Worm (Caenorhabditis elegans) whole organism, young adult: ENCODE data around the gene K10B4.1.

Experiments
- F10E7.11 ChIP-seq: sonication (generic microtip); optimal IDR thresholded peaks from 2 replicates; lab custom pipeline; 2017; ENCODE audit warnings: mild to moderate bottlenecking, missing genetic modification characterization, moderate library complexity, missing compliant biosample characterization
- F39B2.1 ChIP-seq: fragments of 200-800 bp; sonication (Bioruptor generic); IDR thresholded peaks from 2 replicates; pipeline ENCODE4 v1.3.6; 2022; ENCODE audit warnings: missing genetic modification reagents, missing genetic modification characterization, missing compliant biosample characterization
- F55B11.4 ChIP-seq: sonication (generic microtip); optimal IDR thresholded peaks from 2 replicates; lab custom pipeline; 2016; ENCODE audit warnings: missing compliant biosample characterization, missing genetic modification characterization, borderline replicate concordance; ENCODE audit not compliant: insufficient read depth
- F57A8.1 ChIP-seq: fragments of 200-800 bp; sonication (Bioruptor generic); optimal IDR thresholded peaks from 2 replicates; lab custom pipeline; 2018; ENCODE audit warnings: mild to moderate bottlenecking, missing genetic modification characterization, moderate library complexity, missing compliant biosample characterization
- K11D2.4 ChIP-seq: fragments of 200-800 bp; sonication (Bioruptor generic); IDR thresholded peaks from 2 replicates; pipeline ENCODE4 v1.3.6; 2022; ENCODE audit warnings: missing genetic modification reagents, missing genetic modification characterization, missing compliant biosample characterization
- T07F8.4 ChIP-seq: sonication (generic microtip); optimal IDR thresholded peaks from 2 replicates; lab custom pipeline; 2016; ENCODE audit warnings: mild to moderate bottlenecking, missing genetic modification characterization, moderate library complexity, missing compliant biosample characterization
- T26A5.8 ChIP-seq: sonication (generic microtip); optimal IDR thresholded peaks from 2 replicates; lab custom pipeline; 2016; ENCODE audit warnings: missing genetic modification characterization, missing compliant biosample characterization
- Y53F4B.3 ChIP-seq: fragments of 200-800 bp; sonication (Bioruptor generic); IDR thresholded peaks from 2 replicates; pipeline ENCODE4 v1.3.6; 2022; ENCODE audit warnings: missing genetic modification reagents, missing genetic modification characterization, missing compliant biosample characterization
- Y95B8A.8 ChIP-seq: fragments of 200-800 bp; sonication (Bioruptor generic); IDR thresholded peaks from 2 replicates; pipeline ENCODE4 v1.3.6; 2022; ENCODE audit warnings: missing genetic modification reagents, missing genetic modification characterization, missing compliant biosample characterization
- akir-1 ChIP-seq: fragments of 200-800 bp; sonication (Bioruptor generic); optimal IDR thresholded peaks from 2 replicates; lab custom pipeline; 2018; ENCODE audit warnings: mild to moderate bottlenecking, missing genetic modification characterization, moderate library complexity, missing compliant biosample characterization
- aptf-2 ChIP-seq: fragments of 200-800 bp; sonication (Bioruptor generic); conservative IDR thresholded peaks from 2 replicates; pipeline ENCODE4 v1.3.6; 2022; ENCODE audit warnings: missing genetic modification reagents, missing genetic modification characterization, missing compliant biosample characterization
- athp-1 ChIP-seq: sonication (generic microtip); optimal IDR thresholded peaks from 2 replicates; lab custom pipeline; 2017; ENCODE audit warnings: mild to moderate bottlenecking, missing genetic modification characterization, missing compliant biosample characterization
- attf-6 ChIP-seq: fragments of 200-800 bp; sonication (Bioruptor generic); IDR thresholded peaks from 2 replicates; pipeline ENCODE4 v1.3.6; 2022; ENCODE audit warnings: missing genetic modification reagents, missing genetic modification characterization, missing compliant biosample characterization
- ccch-3 ChIP-seq: fragments of 200-800 bp; sonication (Bioruptor generic); optimal IDR thresholded peaks from 2 replicates; lab custom pipeline; 2018; ENCODE audit warnings: mild to moderate bottlenecking, missing genetic modification characterization, missing compliant biosample characterization
- cebp-1 ChIP-seq, 2 experiments: fragments of 200-800 bp in 1 of 2; sonication (Bioruptor generic) in 1 of 2; sonication (generic microtip) in 1 of 2; IDR thresholded peaks in 1 of 2; optimal IDR thresholded peaks in 1 of 2; 2 replicates each; pipeline versions ENCODE4 v1.3.6 to Lab custom; 2017 to 2022; ENCODE audit warnings: missing compliant biosample characterization in 2 of 2, missing genetic modification characterization in 2 of 2, mild to moderate bottlenecking in 1 of 2, missing genetic modification reagents in 1 of 2, moderate library complexity in 1 of 2
- egrh-3 ChIP-seq: fragments of 200-800 bp; sonication (Bioruptor generic); IDR thresholded peaks from 2 replicates; pipeline ENCODE4 v1.3.6; 2022; ENCODE audit warnings: missing genetic modification reagents, missing genetic modification characterization, missing compliant biosample characterization
- gei-17 ChIP-seq: fragments of 200-800 bp; sonication (Bioruptor generic); optimal IDR thresholded peaks from 2 replicates; lab custom pipeline; 2018; ENCODE audit warnings: mild to moderate bottlenecking, missing genetic modification characterization, missing compliant biosample characterization
- him-1 ChIP-seq: sonication (generic microtip); optimal IDR thresholded peaks from 2 replicates; lab custom pipeline; 2016; ENCODE audit warnings: missing genotype, missing genetic modification reagents, missing genetic modification characterization, missing compliant biosample characterization
- hsf-1 ChIP-seq: fragments of 200-800 bp; sonication (Bioruptor generic); IDR thresholded peaks from 2 replicates; pipeline ENCODE4 v1.3.6; 2022; ENCODE audit warnings: missing genetic modification reagents, missing genetic modification characterization, missing compliant biosample characterization
- let-526 ChIP-seq: fragments of 200-800 bp; sonication (Bioruptor generic); IDR thresholded peaks from 2 replicates; pipeline ENCODE4 v1.3.6; 2022; ENCODE audit warnings: missing genetic modification reagents, missing genetic modification characterization, missing compliant biosample characterization
- lir-1 ChIP-seq: fragments of 200-800 bp; sonication (Bioruptor generic); conservative IDR thresholded peaks from 2 replicates; pipeline ENCODE4 v1.3.6; 2022; ENCODE audit warnings: missing genetic modification reagents, missing genetic modification characterization, missing compliant biosample characterization
- lsl-1 ChIP-seq: fragments of 200-800 bp; sonication (Bioruptor generic); optimal IDR thresholded peaks from 2 replicates; lab custom pipeline; 2018; ENCODE audit warnings: mild to moderate bottlenecking, missing genetic modification characterization, moderate library complexity, missing compliant biosample characterization
- madf-6 ChIP-seq: fragments of 200-800 bp; sonication (Bioruptor generic); IDR thresholded peaks from 2 replicates; pipeline ENCODE4 v1.3.6; 2022; ENCODE audit warnings: missing genetic modification reagents, missing genetic modification characterization, missing compliant biosample characterization
- mcd-1 ChIP-seq: fragments of 200-800 bp; sonication (Bioruptor generic); IDR thresholded peaks from 2 replicates; pipeline ENCODE4 v1.3.6; 2022; ENCODE audit warnings: missing genetic modification reagents, missing genetic modification characterization, missing compliant biosample characterization
- mes-4 ChIP-seq: sonication (generic microtip); optimal IDR thresholded peaks from 2 replicates; lab custom pipeline; 2016; ENCODE audit warnings: missing genotype, missing genetic modification characterization, missing compliant biosample characterization
- mxl-1 ChIP-seq: sonication (generic microtip); optimal IDR thresholded peaks from 2 replicates; lab custom pipeline; 2016; ENCODE audit warnings: missing genetic modification characterization, missing compliant biosample characterization
- nfya-1 ChIP-seq: sonication (generic microtip); optimal IDR thresholded peaks from 2 replicates; lab custom pipeline; 2017; ENCODE audit warnings: antibody characterized with exemption, missing compliant biosample characterization, missing genetic modification characterization, borderline replicate concordance; ENCODE audit not compliant: insufficient read depth
- nfyb-1 ChIP-seq: fragments of 200-800 bp; sonication (Bioruptor generic); IDR thresholded peaks from 2 replicates; pipeline ENCODE4 v1.3.6; 2022; ENCODE audit warnings: missing genetic modification reagents, missing genetic modification characterization, missing compliant biosample characterization
- nhr-179 ChIP-seq: sonication (generic microtip); optimal IDR thresholded peaks from 2 replicates; lab custom pipeline; 2016; ENCODE audit warnings: mild to moderate bottlenecking, missing genetic modification characterization, missing compliant biosample characterization
- nhr-80 ChIP-seq: sonication (generic microtip); optimal IDR thresholded peaks from 2 replicates; lab custom pipeline; 2016; ENCODE audit warnings: missing genetic modification characterization, missing compliant biosample characterization
- pbrm-1 ChIP-seq: fragments of 200-800 bp; sonication (Bioruptor generic); IDR thresholded peaks from 2 replicates; pipeline ENCODE4 v1.3.6; 2022; ENCODE audit warnings: missing genetic modification reagents, missing genetic modification characterization, missing compliant biosample characterization
- rcor-1 ChIP-seq: fragments of 200-800 bp; sonication (Bioruptor generic); IDR thresholded peaks from 2 replicates; pipeline ENCODE4 v1.3.6; 2022; ENCODE audit warnings: missing genetic modification reagents, missing genetic modification characterization, missing compliant biosample characterization
- repo-1 ChIP-seq: sonication (generic microtip); optimal IDR thresholded peaks from 2 replicates; lab custom pipeline; 2017; ENCODE audit warnings: mild to moderate bottlenecking, missing genetic modification characterization, missing compliant biosample characterization
- tbp1 ChIP-seq: fragments of 200-800 bp; sonication (Bioruptor generic); optimal IDR thresholded peaks from 2 replicates; lab custom pipeline; 2018; ENCODE audit warnings: mild to moderate bottlenecking, missing genetic modification characterization, missing compliant biosample characterization
- tbx-9 ChIP-seq: sonication (generic microtip); optimal IDR thresholded peaks from 2 replicates; lab custom pipeline; 2016; ENCODE audit warnings: borderline replicate concordance, missing genetic modification characterization, inconsistent platforms, missing compliant biosample characterization
- unc-62 ChIP-seq: fragments of 150-350 bp; optimal IDR thresholded peaks from 2 replicates; lab custom pipeline; 2014; ENCODE audit warnings: missing biosample characterization, missing genetic modification reagents, missing genetic modification characterization
- xnd-1 ChIP-seq: sonication (generic microtip); optimal IDR thresholded peaks from 2 replicates; lab custom pipeline; 2016; ENCODE audit warnings: missing genotype, missing genetic modification reagents, missing genetic modification characterization, missing compliant biosample characterization
- ztf-18 ChIP-seq: sonication (generic microtip); optimal IDR thresholded peaks from 2 replicates; lab custom pipeline; 2016; ENCODE audit warnings: missing genotype, mild to moderate bottlenecking, missing genetic modification characterization, missing compliant biosample characterization
- ztf-25 ChIP-seq: fragments of 200-800 bp; sonication (Bioruptor generic); IDR thresholded peaks from 2 replicates; pipeline ENCODE4 v1.3.6; 2022; ENCODE audit warnings: missing genetic modification reagents, missing genetic modification characterization, missing compliant biosample characterization
- ztf-26 ChIP-seq: sonication (generic microtip); optimal IDR thresholded peaks from 2 replicates; lab custom pipeline; 2017; ENCODE audit warnings: missing genetic modification characterization, missing compliant biosample characterization
- ztf-28 ChIP-seq: fragments of 200-800 bp; sonication (Bioruptor generic); IDR thresholded peaks from 2 replicates; pipeline ENCODE4 v1.3.6; 2022; ENCODE audit warnings: missing genetic modification reagents, missing genetic modification characterization, missing compliant biosample characterization

K10B4.1 gene

DNA sequence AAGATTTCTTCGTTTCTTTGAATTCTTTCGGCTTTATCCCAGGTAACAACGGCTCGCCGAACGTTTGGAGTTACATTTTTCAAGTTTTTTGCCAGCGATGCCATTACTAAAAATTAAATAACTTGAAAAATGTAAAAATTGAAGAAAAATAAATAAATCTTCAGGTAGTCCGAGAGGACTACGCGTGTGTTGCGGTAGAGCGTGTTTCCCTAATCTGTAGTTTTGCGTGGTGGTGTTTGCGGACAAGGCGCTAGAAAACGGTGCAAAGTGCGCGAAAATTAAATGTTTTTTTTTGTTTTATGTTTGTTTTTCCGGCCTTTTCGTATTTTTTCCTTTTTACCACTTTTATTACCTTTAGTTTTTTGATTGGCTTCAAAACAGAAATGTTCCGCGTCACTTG lies 20.6 kb downstream of the K10B4.1 start, which contains the start of gene mrpl-28 (continued):
- TF ChIP-seq rcor-1 (peak; percentile 90), madf-6 (GFP tag; lab: Robert Waterston, UW) (peak; percentile 76), Y53F4B.3 (no peak), athp-1 (peak; percentile 80), Y95B8A.8 (GFP tag; lab: Robert Waterston, UW) (0 out of 2 replicates have a peak, but pooled peaks have one; percentile 61), lir-1 (GFP tag; lab: Robert Waterston, UW) (peak; percentile 80), pbrm-1 (peak; percentile 89), F55B11.4 (no peak), repo-1 (peak; percentile 37), gei-17 (peak; percentile 32), cebp-1 (GFP tag; IDR thresholded peaks at IDR 0.05; lab: Robert Waterston, UW) (no peak), cebp-1 (tag; optimal IDR thresholded peaks at IDR 0.05; lab: Kevin White, UChicago) (peak; percentile 72), lsl-1 (peak; percentile 58), akir-1 (GFP tag; lab: Kevin White, UChicago) (no peak), ccch-3 (GFP tag; lab: Kevin White, UChicago) (no peak), T07F8.4 (tag; lab: Kevin White, UChicago) (no peak), mxl-1 (no peak), nfyb-1 (peak; percentile 81), unc-62 (GFP tag; lab: Kevin White, UChicago) (no peak), tbx-9 (tag; lab: Kevin White, UChicago) (no peak), F57A8.1 (GFP tag; lab: Kevin White, UChicago) (no peak), tbp1 (GFP tag; lab: Kevin White, UChicago) (peak; percentile 60), mcd-1 (GFP tag; lab: Robert Waterston, UW) (peak; percentile 99), attf-6 (no peak), T26A5.8 (no peak), F39B2.1 (no peak), ztf-18 (tag; lab: Kevin White, UChicago) (peak; percentile 28), ztf-28 (GFP tag; lab: Robert Waterston, UW) (no peak), ztf-26 (no peak), egrh-3 (GFP tag; lab: Robert Waterston, UW) (no peak), let-526 (no peak), nfya-1 (tag; lab: Kevin White, UChicago) (no peak), nhr-179 (no peak), him-1 (peak; percentile 12)

DNA sequence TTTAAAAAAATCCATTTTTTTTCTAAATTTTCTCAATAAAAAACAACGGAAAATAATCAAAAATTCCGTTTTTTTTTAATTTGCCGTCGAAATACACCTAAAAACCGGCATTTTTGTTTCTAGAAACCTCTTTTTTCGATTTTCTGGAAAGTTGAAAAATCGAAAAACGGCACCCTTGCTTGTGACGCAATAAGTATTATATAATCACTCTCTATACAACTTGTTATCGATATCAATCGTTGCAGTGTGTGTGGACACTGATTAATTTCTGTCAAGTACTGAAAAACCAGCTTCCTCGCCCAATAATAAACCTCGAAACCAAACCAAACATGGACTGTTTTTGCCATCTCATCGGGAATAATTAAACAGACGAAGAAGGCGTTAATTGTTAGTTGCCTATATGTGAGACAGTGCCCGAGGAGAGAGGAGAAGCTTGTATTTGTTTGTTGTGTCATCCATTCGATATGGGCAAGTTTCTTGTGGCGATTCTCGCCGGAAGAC lies 21.8 kb downstream of the K10B4.1 start:
- TF ChIP-seq xnd-1: no peak
- no peak for TF ChIP-seq nhr-80
- TF ChIP-seq K11D2.4 (GFP tag; lab: Robert Waterston, UW): no peak
- no peak for TF ChIP-seq ztf-18 (tag; lab: Kevin White, UChicago)
- no peak for TF ChIP-seq aptf-2 (GFP tag; lab: Robert Waterston, UW)
- TF ChIP-seq F10E7.11: no peak
- TF ChIP-seq tbx-9 (tag; lab: Kevin White, UChicago): no peak
- no peak for TF ChIP-seq mes-4 (tag; lab: Kevin White, UChicago)
- TF ChIP-seq ztf-25 (GFP tag; lab: Robert Waterston, UW): no peak
- TF ChIP-seq hsf-1 (GFP tag; lab: Robert Waterston, UW): no peak
- no peak for TF ChIP-seq ccch-3 (GFP tag; lab: Kevin White, UChicago)
- no peak for TF ChIP-seq T26A5.8
- TF ChIP-seq, all 124 proteins: peak for 0
